Worm (Caenorhabditis elegans) whole organism, early embryonic: ENCODE measurements around the gene C42D4.3.

Source experiments
- B0310.2 ChIP-seq: sonication (generic microtip); optimal IDR thresholded peaks from 2 replicates; lab custom pipeline; 2016; ENCODE audit warnings: mild to moderate bottlenecking, missing genetic modification characterization, missing compliant biosample characterization
- F13C5.2 ChIP-seq: sonication (generic microtip); optimal IDR thresholded peaks from 2 replicates; lab custom pipeline; 2017; ENCODE audit warnings: mild to moderate bottlenecking, missing genetic modification characterization, inconsistent platforms, missing compliant biosample characterization
- aly-1 ChIP-seq: sonication (generic microtip); optimal IDR thresholded peaks from 2 replicates; lab custom pipeline; 2016; ENCODE audit warnings: missing genetic modification characterization, missing compliant biosample characterization
- ama-1 ChIP-seq: fragments of 150-350 bp; optimal IDR thresholded peaks from 2 replicates; lab custom pipeline; 2014
- ceh-13 ChIP-seq: fragments of 200-800 bp; sonication (Bioruptor generic); optimal IDR thresholded peaks from 2 replicates; lab custom pipeline; 2018; ENCODE audit warnings: mild to moderate bottlenecking, missing genetic modification characterization, missing compliant biosample characterization
- ceh-36 ChIP-seq: sonication (generic microtip); optimal IDR thresholded peaks from 2 replicates; lab custom pipeline; 2016; ENCODE audit warnings: missing genetic modification characterization, inconsistent platforms, missing compliant biosample characterization
- ets-7 ChIP-seq: sonication (generic microtip); optimal IDR thresholded peaks from 2 replicates; lab custom pipeline; 2016; ENCODE audit warnings: missing genotype, missing genetic modification characterization, missing compliant biosample characterization
- flt-1 ChIP-seq: fragments of 200-800 bp; sonication (Bioruptor generic); IDR thresholded peaks from 2 replicates; pipeline ENCODE4 v1.3.6; 2022; ENCODE audit warnings: missing genetic modification characterization, missing compliant biosample characterization
- hmbx-1 ChIP-seq: sonication (generic microtip); optimal IDR thresholded peaks from 2 replicates; lab custom pipeline; 2016; ENCODE audit warnings: mild to moderate bottlenecking, missing genetic modification characterization, missing compliant biosample characterization
- hmg-4 ChIP-seq: fragments of 200-800 bp; sonication (Bioruptor generic); optimal IDR thresholded peaks from 2 replicates; lab custom pipeline; 2018; ENCODE audit warnings: mild to moderate bottlenecking, missing genetic modification characterization, missing compliant biosample characterization
- hnd-1 ChIP-seq: sonication (generic microtip); optimal IDR thresholded peaks from 2 replicates; lab custom pipeline; 2016; ENCODE audit warnings: missing genetic modification characterization, missing compliant biosample characterization
- pes-1 ChIP-seq: fragments of 200-800 bp; sonication (Bioruptor generic); IDR thresholded peaks from 2 replicates; pipeline ENCODE4 v1.3.6; 2022; ENCODE audit warnings: missing genetic modification reagents, missing genetic modification characterization, missing compliant biosample characterization
- scrt-1 ChIP-seq: fragments of 200-800 bp; sonication (Bioruptor generic); IDR thresholded peaks from 2 replicates; pipeline ENCODE4 v1.3.6; 2022; ENCODE audit warnings: missing genetic modification characterization, missing compliant biosample characterization
- sea-1 ChIP-seq: fragments of 200-800 bp; sonication (Bioruptor generic); conservative IDR thresholded peaks from 2 replicates; pipeline ENCODE4 v1.3.6; 2022; ENCODE audit warnings: missing genetic modification characterization, missing compliant biosample characterization
- tbx-11 ChIP-seq: fragments of 200-800 bp; sonication (Bioruptor generic); IDR thresholded peaks from 2 replicates; pipeline ENCODE4 v1.3.6; 2022; ENCODE audit warnings: missing genetic modification characterization, missing compliant biosample characterization
- tbx-37 ChIP-seq: fragments of 200-800 bp; sonication (Bioruptor generic); conservative IDR thresholded peaks from 2 replicates; pipeline ENCODE4 v1.3.6; 2022; ENCODE audit warnings: missing genetic modification reagents, missing genetic modification characterization, missing compliant biosample characterization
- tra-4 ChIP-seq: sonication (generic microtip); optimal IDR thresholded peaks from 2 replicates; lab custom pipeline; 2017; ENCODE audit warnings: missing genetic modification characterization, missing compliant biosample characterization

The C42D4.3 gene

ce11 chrIV:7219398-7220087, 40.5 kb downstream of the C42D4.3 start, which contains the start of the genes glb-23 and R13A1.1:
TSS of gene glb-23 (minus strand) at chrIV:7219498.
TSS of gene R13A1.1 (plus strand) at chrIV:7220037.
- TF ChIP-seq scrt-1 (GFP tag; lab: Robert Waterston, UW) (no peak), aly-1 (tag; lab: Kevin White, UChicago) (no peak), hmg-4 (GFP tag; lab: Kevin White, UChicago) (no peak), hmbx-1 (tag; lab: Kevin White, UChicago) (no peak), ceh-36 (tag; lab: Kevin White, UChicago) (no peak), ceh-13 (GFP tag; lab: Kevin White, UChicago) (no peak), B0310.2 (no peak), ets-7 (tag; lab: Kevin White, UChicago) (no peak), F13C5.2 (tag; lab: Kevin White, UChicago) (no peak)

DNA sequence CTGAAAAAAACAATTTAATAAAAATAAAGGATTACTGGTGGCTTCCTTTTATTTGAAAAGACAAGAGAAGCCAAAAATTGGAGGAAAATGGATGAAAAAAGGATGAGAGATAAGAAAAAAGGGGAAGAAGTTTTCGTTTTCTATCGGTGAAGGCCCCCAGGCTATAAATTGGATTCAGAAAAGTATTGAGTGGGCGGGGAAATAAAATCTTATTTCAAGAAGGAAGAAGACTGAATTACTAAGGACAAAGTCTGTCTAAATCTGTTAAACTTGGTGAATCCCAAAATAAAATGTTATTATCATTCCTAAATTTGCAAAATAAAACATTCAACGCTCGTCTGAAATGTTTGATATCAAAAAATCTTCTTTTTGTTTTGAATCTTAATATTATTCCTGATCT, 43.0 kb downstream of the C42D4.3 start:
- TF ChIP-seq tbx-37 (GFP tag; lab: Robert Waterston, UW): no peak
- TF ChIP-seq flt-1 (GFP tag; lab: Robert Waterston, UW): no peak
- TF ChIP-seq pes-1 (GFP tag; lab: Robert Waterston, UW): no peak
- no peak for TF ChIP-seq ets-7 (tag; lab: Kevin White, UChicago)
- TF ChIP-seq scrt-1 (GFP tag; lab: Robert Waterston, UW): no peak
- TF ChIP-seq sea-1 (GFP tag; lab: Robert Waterston, UW): no peak
- TF ChIP-seq tbx-11 (GFP tag; lab: Robert Waterston, UW): no peak
- TF ChIP-seq hmg-4 (GFP tag; lab: Kevin White, UChicago): no peak
- no peak for TF ChIP-seq hnd-1 (tag; lab: Kevin White, UChicago)
- no peak for TF ChIP-seq ceh-36 (tag; lab: Kevin White, UChicago)
- no peak for TF ChIP-seq ama-1 (lab: Kevin White, UChicago)
- no peak for TF ChIP-seq B0310.2
- TF ChIP-seq hmbx-1 (tag; lab: Kevin White, UChicago): no peak
- TF ChIP-seq aly-1 (tag; lab: Kevin White, UChicago): no peak

DNA sequence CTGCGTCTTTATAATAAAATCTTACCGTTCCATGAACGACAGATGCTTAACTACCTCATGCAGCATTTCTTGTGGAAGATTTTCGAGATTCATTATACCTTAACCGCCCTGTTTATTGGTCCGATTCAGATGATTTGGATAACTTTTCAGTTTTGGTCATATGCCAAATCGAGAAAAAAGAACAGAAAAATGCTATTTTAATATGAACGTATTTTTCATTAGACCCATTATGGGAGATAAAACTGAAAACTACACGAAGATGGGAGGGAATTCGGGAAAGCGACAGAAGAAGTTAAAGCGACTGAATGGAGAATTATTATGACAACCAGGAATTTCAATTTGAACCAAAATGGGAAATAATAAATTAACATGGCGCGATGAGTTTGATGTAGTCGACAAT, 48.0 kb downstream of the C42D4.3 start, which contains the start of gene R13A1.10:
Gene R13A1.10 (minus strand): TSS at position 101 of the 400 bp plus-strand sequence.
- TF ChIP-seq pes-1 (GFP tag; lab: Robert Waterston, UW) (no peak), scrt-1 (GFP tag; lab: Robert Waterston, UW) (no peak)

DNA sequence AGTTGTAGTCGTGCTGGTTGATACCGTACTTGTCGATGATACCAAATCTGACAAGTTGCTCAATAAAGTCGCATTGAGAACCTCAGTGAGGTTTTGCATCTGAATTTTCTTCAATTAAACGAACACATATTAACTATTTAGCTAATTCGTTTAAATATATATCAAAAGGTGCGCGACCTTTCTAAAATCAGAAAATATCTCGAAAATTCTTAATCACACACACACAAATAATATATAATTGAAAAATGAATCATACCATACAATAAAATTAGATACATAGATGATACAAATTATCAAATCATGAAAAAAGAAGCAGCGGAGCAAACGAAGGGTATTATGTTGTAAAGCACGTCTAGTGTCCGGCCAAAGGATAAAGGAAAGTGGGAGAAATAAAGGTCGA, 49.2 kb downstream of the C42D4.3 start, which contains the start of gene D2024.5:
Gene D2024.5 (minus strand): TSS at position 101 of the 400 bp plus-strand sequence.
- TF ChIP-seq hnd-1 (tag; lab: Kevin White, UChicago): no peak
- TF ChIP-seq ceh-36 (tag; lab: Kevin White, UChicago): no peak
- no peak for TF ChIP-seq hmg-4 (GFP tag; lab: Kevin White, UChicago)
- TF ChIP-seq tra-4: no peak
- TF ChIP-seq ceh-13 (GFP tag; lab: Kevin White, UChicago): no peak
- TF ChIP-seq scrt-1 (GFP tag; lab: Robert Waterston, UW): no peak
- no peak for TF ChIP-seq aly-1 (tag; lab: Kevin White, UChicago)
